Fruit fly (Drosophila melanogaster) whole organism, embryonic: ENCODE results near the gene Ptpmeg2.

Source experiments
- Antp ChIP-seq: fragments of 200-800 bp; sonication (Bioruptor generic); optimal IDR thresholded peaks from 3 replicates; lab custom pipeline; 2016; ENCODE audit warnings: missing biosample characterization, missing genetic modification characterization
- B-H1 ChIP-seq: fragments of 200-800 bp; sonication (Bioruptor generic); IDR thresholded peaks from 3 replicates; pipeline ENCODE4 v1.3.6; 2022; ENCODE audit warnings: missing biosample characterization, missing genetic modification characterization
- CG10959 ChIP-seq: fragments of 200-800 bp; sonication (Bioruptor generic); IDR thresholded peaks from 2 replicates; pipeline ENCODE4 v1.3.6; 2022; ENCODE audit warnings: missing biosample characterization, missing genetic modification characterization
- CG11723 ChIP-seq: fragments of 200-800 bp; sonication (Bioruptor generic); optimal IDR thresholded peaks from 2 replicates; lab custom pipeline; 2017; ENCODE audit warnings: missing biosample characterization, mild to moderate bottlenecking, missing genetic modification characterization
- CG12104 ChIP-seq: fragments of 200-800 bp; sonication (Bioruptor generic); optimal IDR thresholded peaks from 3 replicates; lab custom pipeline; 2016; ENCODE audit warnings: missing biosample characterization, missing genetic modification characterization
- CG1233 ChIP-seq: fragments of 200-800 bp; sonication (Bioruptor generic); optimal IDR thresholded peaks from 4 replicates; lab custom pipeline; 2018; ENCODE audit warnings: missing biosample characterization, mild to moderate bottlenecking, missing genetic modification characterization
- CG13123 ChIP-seq: fragments of 200-800 bp; sonication (Bioruptor generic); optimal IDR thresholded peaks from 2 replicates; lab custom pipeline; 2016; ENCODE audit warnings: missing biosample characterization, missing genetic modification characterization
- CG13287 ChIP-seq: fragments of 200-800 bp; sonication (Bioruptor generic); IDR thresholded peaks from 2 replicates; pipeline ENCODE4 v1.3.6; 2022; ENCODE audit warnings: missing biosample characterization, missing genetic modification characterization; ENCODE audit not compliant: partially characterized antibody
- CG13775 ChIP-seq: fragments of 200-800 bp; sonication (Bioruptor generic); optimal IDR thresholded peaks from 3 replicates; lab custom pipeline; 2017; ENCODE audit warnings: missing biosample characterization, mild to moderate bottlenecking, missing genetic modification characterization
- CG1529 ChIP-seq: fragments of 200-800 bp; sonication (Bioruptor generic); optimal IDR thresholded peaks from 3 replicates; lab custom pipeline; 2018; ENCODE audit warnings: missing biosample characterization, missing genetic modification characterization
- CG1602 ChIP-seq: fragments of 200-800 bp; sonication (Bioruptor generic); optimal IDR thresholded peaks from 3 replicates; lab custom pipeline; 2016; ENCODE audit warnings: missing biosample characterization, missing genetic modification characterization
- CG17186 ChIP-seq: fragments of 200-800 bp; sonication (Bioruptor generic); optimal IDR thresholded peaks from 3 replicates; lab custom pipeline; 2017; ENCODE audit warnings: missing biosample characterization, missing genetic modification reagents, missing genetic modification characterization
- CG1792 ChIP-seq: fragments of 200-800 bp; sonication (Bioruptor generic); optimal IDR thresholded peaks from 2 replicates; lab custom pipeline; 2016; ENCODE audit warnings: missing biosample characterization, missing genetic modification characterization
- CG2712 ChIP-seq: fragments of 200-800 bp; optimal IDR thresholded peaks from 3 replicates; lab custom pipeline; 2019; ENCODE audit warnings: missing biosample characterization, mild to moderate bottlenecking, missing genetic modification characterization, moderate library complexity
- CG4424 ChIP-seq: fragments of 200-800 bp; sonication (Bioruptor generic); optimal IDR thresholded peaks from 3 replicates; lab custom pipeline; 2016; ENCODE audit warnings: missing biosample characterization, missing genetic modification characterization
- CG7556 ChIP-seq: fragments of 200-800 bp; sonication (Bioruptor generic); optimal IDR thresholded peaks from 2 replicates; lab custom pipeline; 2017; ENCODE audit warnings: missing biosample characterization, mild to moderate bottlenecking, missing genetic modification characterization
- CG9609 ChIP-seq: fragments of 200-800 bp; sonication (Bioruptor generic); optimal IDR thresholded peaks from 3 replicates; lab custom pipeline; 2016; ENCODE audit warnings: missing biosample characterization, missing genetic modification characterization
- Dip2 ChIP-seq: fragments of 200-800 bp; sonication (Bioruptor generic); IDR thresholded peaks from 2 replicates; pipeline ENCODE4 v1.3.6; 2022; ENCODE audit warnings: missing biosample characterization, missing genetic modification characterization
- E2f1 ChIP-seq: fragments of 200-800 bp; sonication (Bioruptor generic); IDR thresholded peaks from 2 replicates; pipeline ENCODE4 v1.3.6; 2022; ENCODE audit warnings: missing biosample characterization, missing genetic modification characterization
- Ets97D ChIP-seq: fragments of 200-800 bp; sonication (Bioruptor generic); optimal IDR thresholded peaks from 3 replicates; lab custom pipeline; 2016; ENCODE audit warnings: missing biosample characterization, missing genetic modification characterization
- H2.0 ChIP-seq: fragments of 200-800 bp; sonication (Bioruptor generic); IDR thresholded peaks from 2 replicates; pipeline ENCODE4 v1.3.6; 2022; ENCODE audit warnings: missing biosample characterization, missing genetic modification characterization
- HLHmδ ChIP-seq: fragments of 200-800 bp; sonication (Bioruptor generic); optimal IDR thresholded peaks from 2 replicates; lab custom pipeline; 2018; ENCODE audit warnings: missing biosample characterization, mild to moderate bottlenecking, missing genetic modification characterization, moderate library complexity
- Lim3 ChIP-seq: fragments of 200-800 bp; sonication (Bioruptor generic); IDR thresholded peaks from 2 replicates; pipeline ENCODE4 v1.3.6; 2022; ENCODE audit warnings: missing biosample characterization, missing genetic modification characterization
- Max ChIP-seq: fragments of 200-800 bp; sonication (Bioruptor generic); optimal IDR thresholded peaks from 2 replicates; lab custom pipeline; 2016; ENCODE audit warnings: missing biosample characterization, mild to moderate bottlenecking, missing genetic modification characterization
- Meics ChIP-seq: fragments of 200-800 bp; sonication (Bioruptor generic); optimal IDR thresholded peaks from 2 replicates; lab custom pipeline; 2017; ENCODE audit warnings: missing biosample characterization, mild to moderate bottlenecking, missing genetic modification characterization
- Mrtf ChIP-seq: fragments of 200-800 bp; sonication (Bioruptor generic); IDR thresholded peaks from 3 replicates; pipeline ENCODE4 v1.3.6; 2022; ENCODE audit warnings: missing biosample characterization, missing genetic modification characterization
- Sry-β ChIP-seq: fragments of 200-800 bp; sonication (Bioruptor generic); optimal IDR thresholded peaks from 2 replicates; lab custom pipeline; 2018; ENCODE audit warnings: missing biosample characterization, mild to moderate bottlenecking, missing genetic modification characterization, moderate library complexity
- amos ChIP-seq: fragments of 200-800 bp; sonication (Bioruptor generic); IDR thresholded peaks from 2 replicates; pipeline ENCODE4 v1.3.6; 2022; ENCODE audit warnings: missing biosample characterization, missing genetic modification characterization; ENCODE audit not compliant: partially characterized antibody
- bsh ChIP-seq, 2 experiments: fragments of 200-800 bp; sonication (Bioruptor generic); optimal IDR thresholded peaks; 2 replicates each; lab custom pipeline; 2017 to 2018; ENCODE audit warnings: mild to moderate bottlenecking in 2 of 2, missing biosample characterization in 2 of 2, missing genetic modification characterization in 2 of 2, moderate library complexity in 1 of 2
- chinmo ChIP-seq: fragments of 200-800 bp; sonication (Bioruptor generic); IDR thresholded peaks from 4 replicates; pipeline ENCODE4 v1.3.6; 2022; ENCODE audit warnings: missing biosample characterization, missing genetic modification characterization; ENCODE audit not compliant: partially characterized antibody
- grn ChIP-seq: fragments of 200-800 bp; sonication (Bioruptor generic); optimal IDR thresholded peaks from 3 replicates; lab custom pipeline; 2017; ENCODE audit warnings: missing biosample characterization, missing genetic modification characterization
- insv ChIP-seq, 2 experiments: fragments of 200-800 bp; sonication (Bioruptor generic); optimal IDR thresholded peaks; 3 replicates each; lab custom pipeline; 2016 to 2018; ENCODE audit warnings: missing biosample characterization in 2 of 2, missing genetic modification characterization in 2 of 2
- klu ChIP-seq: fragments of 200-800 bp; sonication (Bioruptor generic); IDR thresholded peaks from 2 replicates; pipeline ENCODE4 v1.3.6; 2022; ENCODE audit warnings: missing biosample characterization, missing genetic modification characterization
- maf-S ChIP-seq: fragments of 200-800 bp; sonication (Bioruptor generic); optimal IDR thresholded peaks from 2 replicates; lab custom pipeline; 2016; ENCODE audit warnings: missing biosample characterization, missing genetic modification characterization
- odd ChIP-seq: fragments of 200-800 bp; sonication (Bioruptor generic); optimal IDR thresholded peaks from 2 replicates; lab custom pipeline; 2017; ENCODE audit warnings: missing biosample characterization, mild to moderate bottlenecking, missing genetic modification characterization
- pho ChIP-seq: fragments of 200-800 bp; sonication (Bioruptor generic); optimal IDR thresholded peaks from 2 replicates; lab custom pipeline; 2016; ENCODE audit warnings: missing biosample characterization, missing genetic modification characterization
- psq ChIP-seq: fragments of 200-800 bp; sonication (Bioruptor generic); optimal IDR thresholded peaks from 2 replicates; lab custom pipeline; 2017; ENCODE audit warnings: missing biosample characterization, missing genetic modification characterization
- sima ChIP-seq: fragments of 200-800 bp; sonication (Bioruptor generic); optimal IDR thresholded peaks from 2 replicates; lab custom pipeline; 2016; ENCODE audit warnings: missing biosample characterization, missing genetic modification characterization
- slbo ChIP-seq: fragments of 200-800 bp; sonication (Bioruptor generic); IDR thresholded peaks from 2 replicates; pipeline ENCODE4 v1.3.6; 2022; ENCODE audit warnings: missing biosample characterization, missing genetic modification characterization
- so ChIP-seq: fragments of 200-800 bp; sonication (Bioruptor generic); IDR thresholded peaks from 3 replicates; pipeline ENCODE4 v1.3.6; 2022; ENCODE audit warnings: missing biosample characterization, missing genetic modification characterization
- stc ChIP-seq: fragments of 200-800 bp; sonication (Bioruptor generic); IDR thresholded peaks from 2 replicates; pipeline ENCODE4 v1.3.6; 2022; ENCODE audit warnings: missing biosample characterization, missing genetic modification characterization
- stwl ChIP-seq: fragments of 200-800 bp; sonication (Bioruptor generic); optimal IDR thresholded peaks from 3 replicates; lab custom pipeline; 2018; ENCODE audit warnings: missing biosample characterization, mild to moderate bottlenecking, missing genetic modification characterization, moderate library complexity
- tgo ChIP-seq: fragments of 200-800 bp; sonication (Bioruptor generic); IDR thresholded peaks from 3 replicates; pipeline ENCODE4 v1.3.6; 2022; ENCODE audit warnings: missing biosample characterization, missing genetic modification characterization
- tio ChIP-seq: fragments of 200-800 bp; sonication (Bioruptor generic); optimal IDR thresholded peaks from 2 replicates; lab custom pipeline; 2017; ENCODE audit warnings: missing biosample characterization, missing genetic modification characterization, inconsistent platforms
- tna ChIP-seq: fragments of 200-800 bp; sonication (Bioruptor generic); IDR thresholded peaks from 2 replicates; pipeline ENCODE4 v1.3.6; 2022; ENCODE audit warnings: missing biosample characterization, missing genetic modification characterization; ENCODE audit not compliant: partially characterized antibody

Ptpmeg2 gene

dm6 chrX:9646022-9646421, 12.9 kb downstream of the Ptpmeg2 start (continued):
- TF ChIP-seq CG1529 (peak; percentile 96), CG4424 (peak; percentile 98), CG2712 (tag; lab: Kevin White, UChicago) (peak; percentile 97), E2f1 (GFP tag; lab: Robert Waterston, UW) (peak; percentile 97), HLHmδ (no peak), tio (GFP tag; lab: Kevin White, UChicago) (peak; percentile 95), Sry-β (peak; percentile 57), psq (GFP tag; lab: Kevin White, UChicago) (peak; percentile 85), pho (GFP tag; lab: Kevin White, UChicago) (peak; percentile 94), klu (GFP tag; lab: Robert Waterston, UW) (peak; percentile 92), CG10959 (GFP tag; lab: Robert Waterston, UW) (peak; percentile 94), CG1602 (GFP tag; lab: Kevin White, UChicago) (peak; percentile 93), Meics (peak; percentile 94), maf-S (peak; percentile 97), slbo (GFP tag; lab: Robert Waterston, UW) (peak; percentile 97), Lim3 (GFP tag; lab: Robert Waterston, UW) (peak; percentile 86), insv (GFP tag; optimal IDR thresholded peaks at IDR 0.05; lab: Kevin White, UChicago) (peak; percentile 53 to 67), CG1792 (GFP tag; lab: Kevin White, UChicago) (peak; percentile 96), Dip2 (GFP tag; lab: Robert Waterston, UW) (0 out of 2 replicates have a peak, but pooled peaks have one; percentile 49), Antp (peak; percentile 98), tgo (GFP tag; lab: Robert Waterston, UW) (peak; percentile 97), CG13775 (GFP tag; lab: Kevin White, UChicago) (peak; percentile 92), tna (no peak), H2.0 (GFP tag; lab: Robert Waterston, UW) (peak; percentile 96), B-H1 (GFP tag; lab: Robert Waterston, UW) (peak; percentile 95), CG13123 (GFP tag; lab: Kevin White, UChicago) (peak; percentile 93), Mrtf (peak; percentile 96), bsh (GFP tag; optimal IDR thresholded peaks at IDR 0.05; lab: Kevin White, UChicago) (peak; percentile 92 to 98), CG1233 (peak; percentile 95), CG13287 (peak; percentile 12; the same call in 1 of the 2 replicates), amos (GFP tag; lab: Robert Waterston, UW) (no peak), Max (GFP tag; lab: Kevin White, UChicago) (peak; percentile 94), CG9609 (peak; percentile 97), stc (GFP tag; lab: Robert Waterston, UW) (peak; percentile 95), odd (GFP tag; lab: Kevin White, UChicago) (peak; percentile 94), CG7556 (peak; percentile 94), Ets97D (GFP tag; lab: Kevin White, UChicago) (peak; percentile 87), grn (GFP tag; lab: Kevin White, UChicago) (peak; percentile 87), CG12104 (GFP tag; lab: Kevin White, UChicago) (peak; percentile 95), stwl (tag; lab: Kevin White, UChicago) (peak; percentile 40), sima (peak; percentile 88), CG11723 (GFP tag; lab: Kevin White, UChicago) (peak; percentile 95), so (peak; percentile 98), CG17186 (peak; percentile 85), chinmo (peak; percentile 63; the same call in 1 of the 4 replicates)
